Fruit fly (Drosophila melanogaster) whole organism, wandering third instar larva: ENCODE data around the gene CG10226.
A peak's percentile ranks its signal among the peaks of the same experiment; 100 is the strongest.

Source experiments
- CG32264 ChIP-seq: fragments of 200-800 bp; sonication (Bioruptor generic); optimal IDR thresholded peaks from 2 replicates; lab custom pipeline; 2016; ENCODE audit warnings: missing biosample characterization, missing genetic modification characterization
- CG9705 ChIP-seq: fragments of 200-800 bp; sonication (Bioruptor generic); optimal IDR thresholded peaks from 2 replicates; lab custom pipeline; 2018; ENCODE audit warnings: missing biosample characterization, mild to moderate bottlenecking, missing genetic modification characterization
- CrebA ChIP-seq: fragments of 200-800 bp; sonication (Bioruptor generic); optimal IDR thresholded peaks from 2 replicates; lab custom pipeline; 2016; ENCODE audit warnings: missing biosample characterization, mild to moderate bottlenecking, missing genetic modification characterization, borderline replicate concordance
- Dfd ChIP-seq: fragments of >200 bp; optimal IDR thresholded peaks from 2 replicates; lab custom pipeline; 2017; ENCODE audit warnings: missing biosample characterization, missing genetic modification characterization
- GATAd ChIP-seq: sonication (Bioruptor generic); optimal IDR thresholded peaks from 2 replicates; lab custom pipeline; 2016; ENCODE audit warnings: missing biosample characterization, missing genetic modification characterization
- HLH106 ChIP-seq: fragments of 200-800 bp; optimal IDR thresholded peaks from 3 replicates; lab custom pipeline; 2019; ENCODE audit warnings: missing biosample characterization, mild to moderate bottlenecking, missing genetic modification characterization, moderate library complexity
- Hr83 ChIP-seq: fragments of 200-300 bp; sonication (Bioruptor generic); optimal IDR thresholded peaks from 2 replicates; lab custom pipeline; 2016; ENCODE audit warnings: missing biosample characterization, mild to moderate bottlenecking, missing genetic modification characterization, moderate library complexity; ENCODE audit not compliant: poor library complexity, severe bottlenecking
- Myc ChIP-seq: fragments of >200 bp; optimal IDR thresholded peaks from 2 replicates; lab custom pipeline; 2017
- N ChIP-seq: fragments of >200 bp; optimal IDR thresholded peaks from 2 replicates; lab custom pipeline; 2018; ENCODE audit warnings: missing biosample characterization, missing external identifiers, missing genetic modification characterization
- OdsH ChIP-seq: fragments of 200-800 bp; sonication (Bioruptor generic); optimal IDR thresholded peaks from 2 replicates; lab custom pipeline; 2016; ENCODE audit warnings: missing biosample characterization, mild to moderate bottlenecking, missing genetic modification characterization
- Rel ChIP-seq, 2 experiments: fragments of 200-800 bp; sonication (Bioruptor generic) in 1 of 2; optimal IDR thresholded peaks; 2 replicates in 1 of 2; 3 replicates in 1 of 2; lab custom pipeline; 2016 to 2019; ENCODE audit warnings: mild to moderate bottlenecking in 2 of 2, missing biosample characterization in 2 of 2, missing genetic modification characterization in 2 of 2, moderate library complexity in 1 of 2
- Sp1 ChIP-seq: fragments of 200-800 bp; sonication (Bioruptor generic); optimal IDR thresholded peaks from 3 replicates; lab custom pipeline; 2019; ENCODE audit warnings: missing biosample characterization, mild to moderate bottlenecking, missing genetic modification characterization, moderate library complexity
- br ChIP-seq: fragments of 200-800 bp; sonication (Bioruptor generic); optimal IDR thresholded peaks from 2 replicates; lab custom pipeline; 2016; ENCODE audit warnings: missing biosample characterization, missing genetic modification characterization
- brk ChIP-seq: fragments of 200-800 bp; sonication (Bioruptor generic); optimal IDR thresholded peaks from 2 replicates; lab custom pipeline; 2016; ENCODE audit warnings: missing biosample characterization, mild to moderate bottlenecking, missing genetic modification characterization
- dl ChIP-seq, 2 experiments: fragments of 175-275, 200-275 bp in 1 of 2; fragments of 200-275 bp in 1 of 2; sonication (Bioruptor generic); optimal IDR thresholded peaks; lab custom pipeline; 2018; ENCODE audit warnings: mild to moderate bottlenecking in 2 of 2, missing biosample characterization in 2 of 2, missing genetic modification characterization in 2 of 2, moderate library complexity in 2 of 2; ENCODE audit not compliant: partially characterized antibody in 2 of 2, insufficient read depth in 1 of 2
- dmrt93B ChIP-seq: fragments of 200-800 bp; sonication (Bioruptor generic); optimal IDR thresholded peaks from 2 replicates; lab custom pipeline; 2018; ENCODE audit warnings: missing biosample characterization, mild to moderate bottlenecking, missing genetic modification characterization
- dsf ChIP-seq: sonication (Bioruptor generic); optimal IDR thresholded peaks from 2 replicates; lab custom pipeline; 2016; ENCODE audit warnings: missing biosample characterization, missing genetic modification characterization, borderline replicate concordance
- ey ChIP-seq: fragments of 200-800 bp; sonication (Bioruptor generic); optimal IDR thresholded peaks from 2 replicates; lab custom pipeline; 2016; ENCODE audit warnings: missing biosample characterization, missing genetic modification characterization
- foxo ChIP-seq, 2 experiments: fragments of 200-800 bp; sonication (Bioruptor generic); optimal IDR thresholded peaks; 2 replicates in 1 of 2; 3 replicates in 1 of 2; lab custom pipeline; 2016 to 2017; ENCODE audit warnings: missing biosample characterization in 2 of 2, missing genetic modification characterization in 2 of 2
- fru ChIP-seq: fragments of 200-800 bp; sonication (Bioruptor generic); optimal IDR thresholded peaks from 3 replicates; lab custom pipeline; 2016; ENCODE audit warnings: missing biosample characterization, mild to moderate bottlenecking, missing genetic modification characterization
- h ChIP-seq: fragments of 200-800 bp; sonication (Bioruptor generic); optimal IDR thresholded peaks from 3 replicates; lab custom pipeline; 2016; ENCODE audit warnings: missing biosample characterization, mild to moderate bottlenecking, missing genetic modification characterization
- jim ChIP-seq: fragments of 175-275, 200-325 bp; sonication (Bioruptor generic); optimal IDR thresholded peaks from 2 replicates; lab custom pipeline; 2016; ENCODE audit warnings: missing biosample characterization, mild to moderate bottlenecking, missing genetic modification characterization
- lola ChIP-seq: fragments of >200 bp; optimal IDR thresholded peaks from 2 replicates; lab custom pipeline; 2017; ENCODE audit warnings: missing biosample characterization, missing genetic modification characterization
- pan ChIP-seq: fragments of >200 bp; optimal IDR thresholded peaks from 2 replicates; lab custom pipeline; 2017
- psq ChIP-seq: fragments of 200-800 bp; sonication (Bioruptor generic); optimal IDR thresholded peaks from 3 replicates; lab custom pipeline; 2017; ENCODE audit warnings: missing biosample characterization, mild to moderate bottlenecking, missing genetic modification characterization, moderate library complexity
- rgr ChIP-seq: fragments of 200-800 bp; sonication (Bioruptor generic); optimal IDR thresholded peaks from 3 replicates; lab custom pipeline; 2016; ENCODE audit warnings: missing biosample characterization, mild to moderate bottlenecking, missing genetic modification characterization
- sage ChIP-seq: fragments of 200-800 bp; sonication (Bioruptor generic); optimal IDR thresholded peaks from 2 replicates; lab custom pipeline; 2016; ENCODE audit warnings: missing biosample characterization, mild to moderate bottlenecking, missing genetic modification characterization
- tai ChIP-seq: sonication (Bioruptor generic); optimal IDR thresholded peaks from 2 replicates; lab custom pipeline; 2016; ENCODE audit warnings: missing biosample characterization, missing genetic modification characterization
- usp ChIP-seq: fragments of >200 bp; optimal IDR thresholded peaks from 2 replicates; lab custom pipeline; 2017; ENCODE audit warnings: missing biosample characterization, missing genetic modification characterization
- woc ChIP-seq: sonication (Bioruptor generic); optimal IDR thresholded peaks from 2 replicates; lab custom pipeline; 2016; ENCODE audit warnings: missing biosample characterization, mild to moderate bottlenecking, missing genetic modification characterization

CG10226 gene

dm6 chr3L:6234035-6234434, 5.8 kb downstream of the CG10226 start, which contains the start of gene CG42714:
CG42714 (minus strand) TSS chr3L:6234056.
- TF ChIP-seq Dfd (no peak), Myc (lab: Kevin White, UChicago) (no peak), Sp1 (GFP tag; lab: Kevin White, UChicago) (no peak), dl (GFP tag; optimal IDR thresholded peaks at IDR 0.05; lab: Kevin White, UChicago; ENCODE audit: insufficient read depth in 1 of 2, partially characterized antibody in 2 of 2) (no peak), HLH106 (tag; lab: Kevin White, UChicago) (no peak), lola (no peak)

dm6 chr3L:6233281-6233680, 6.6 kb downstream of the CG10226 start, which contains the start of gene BG642312:
BG642312 (minus strand) TSS chr3L:6233381.
- TF ChIP-seq foxo (GFP tag; optimal IDR thresholded peaks at IDR 0.05; lab: Kevin White, UChicago) (no peak), CG32264 (GFP tag; lab: Kevin White, UChicago) (no peak), usp (GFP tag; lab: Kevin White, UChicago) (no peak)

dm6 chr3L:6232261-6232660, 7.6 kb downstream of the CG10226 start, which contains the start of gene CG13299:
CG13299 (minus strand) TSS chr3L:6232361.
- no peak for TF ChIP-seq CG9705
- TF ChIP-seq GATAd = no peak
- no peak for TF ChIP-seq h (GFP tag; lab: Kevin White, UChicago)
- no peak for TF ChIP-seq dmrt93B (GFP tag; lab: Kevin White, UChicago)
- no peak for TF ChIP-seq br (GFP tag; lab: Kevin White, UChicago)
- TF ChIP-seq Rel (GFP tag; optimal IDR thresholded peaks at IDR 0.05; lab: Kevin White, UChicago) = no peak
- TF ChIP-seq Rel (tag; optimal IDR thresholded peaks at IDR 0.05; lab: Kevin White, UChicago) = no peak
- TF ChIP-seq lola = no peak
- TF ChIP-seq Hr83 (GFP tag; lab: Kevin White, UChicago) = no peak
- TF ChIP-seq HLH106 (tag; lab: Kevin White, UChicago) = no peak
- TF ChIP-seq brk = no peak
- no peak for TF ChIP-seq dl (GFP tag; optimal IDR thresholded peaks at IDR 0.05; lab: Kevin White, UChicago; ENCODE audit: insufficient read depth in 1 of 2, partially characterized antibody in 2 of 2)
- no peak for TF ChIP-seq pan (lab: Kevin White, UChicago)

- TF ChIP-seq Sp1 (GFP tag; lab: Kevin White, UChicago) (peak; percentile 2), psq (GFP tag; lab: Kevin White, UChicago) (peak; percentile 47), h (GFP tag; lab: Kevin White, UChicago) (peak; percentile 61), dl (GFP tag; optimal IDR thresholded peaks at IDR 0.05; lab: Kevin White, UChicago; ENCODE audit: insufficient read depth in 1 of 2, partially characterized antibody in 2 of 2) (no peak), ey (peak; percentile 63), fru (GFP tag; lab: Kevin White, UChicago) (peak; percentile 36), OdsH (peak; percentile 17), rgr (GFP tag; lab: Kevin White, UChicago) (peak; percentile 63), Myc (lab: Kevin White, UChicago) (no peak), woc (GFP tag; lab: Kevin White, UChicago) (no peak), br (GFP tag; lab: Kevin White, UChicago) (peak; percentile 23), HLH106 (tag; lab: Kevin White, UChicago) (peak; percentile 30), jim (no peak), N (GFP tag; lab: Kevin White, UChicago) (no peak), dmrt93B (GFP tag; lab: Kevin White, UChicago) (peak; percentile 35), foxo (GFP tag; optimal IDR thresholded peaks at IDR 0.05; lab: Kevin White, UChicago) (peak in 1 of 2 experiments; percentile 54)
- TF ChIP-seq, all 38 proteins: peak for 11
Observed at dm6 chr3L:6220187-6220586, 19.7 kb downstream of the CG10226 start, which contains the start of gene CG33946. CG33946 (plus strand) TSS chr3L:6220578.

- TF ChIP-seq CrebA (GFP tag; lab: Kevin White, UChicago) = peak; percentile 84
- TF ChIP-seq psq (GFP tag; lab: Kevin White, UChicago) = peak; percentile 84
- TF ChIP-seq CG32264 (GFP tag; lab: Kevin White, UChicago) = no peak
- no peak for TF ChIP-seq usp (GFP tag; lab: Kevin White, UChicago)
- TF ChIP-seq Rel (GFP tag; optimal IDR thresholded peaks at IDR 0.05; lab: Kevin White, UChicago) = peak; percentile 57
- no peak for TF ChIP-seq Rel (tag; optimal IDR thresholded peaks at IDR 0.05; lab: Kevin White, UChicago)
- no peak for TF ChIP-seq Hr83 (GFP tag; lab: Kevin White, UChicago)
- TF ChIP-seq sage (GFP tag; lab: Kevin White, UChicago) = peak; percentile 75
- no peak for TF ChIP-seq HLH106 (tag; lab: Kevin White, UChicago)
- TF ChIP-seq tai (GFP tag; lab: Kevin White, UChicago) = no peak
- TF ChIP-seq dl (GFP tag; optimal IDR thresholded peaks at IDR 0.05; lab: Kevin White, UChicago; ENCODE audit: insufficient read depth in 1 of 2, partially characterized antibody in 2 of 2) = peak in 1 of 2 experiments; percentile 23
- peak in 1 of 2 experiments; percentile 52 for TF ChIP-seq foxo (GFP tag; optimal IDR thresholded peaks at IDR 0.05; lab: Kevin White, UChicago)
- no peak for TF ChIP-seq CG9705
- TF ChIP-seq dsf (GFP tag; lab: Kevin White, UChicago) = no peak
- TF ChIP-seq, all 38 proteins: peak for 6
Observed at dm6 chr3L:6218517-6219155, 21.2 kb downstream of the CG10226 start.
